Fruit fly (Drosophila melanogaster) whole organism, prepupa: ENCODE measurements around the gene Pex1.

Experiments
- Blimp-1 ChIP-seq: fragments of 200-800 bp; sonication (Bioruptor generic); optimal IDR thresholded peaks from 3 replicates; lab custom pipeline; 2017; ENCODE audit warnings: missing biosample characterization, missing genetic modification characterization, mild to moderate bottlenecking, moderate library complexity, missing genetic modification reagents
- CG10631 ChIP-seq: fragments of 200-800 bp; sonication (Bioruptor generic); optimal IDR thresholded peaks from 2 replicates; lab custom pipeline; 2016; ENCODE audit warnings: missing biosample characterization, missing genetic modification characterization
- CG10669 ChIP-seq: fragments of 200-800 bp; sonication (Bioruptor generic); optimal IDR thresholded peaks from 3 replicates; lab custom pipeline; 2018; ENCODE audit warnings: missing biosample characterization, mild to moderate bottlenecking, missing genetic modification characterization, moderate library complexity
- CG11762 ChIP-seq: fragments of 200-800 bp; sonication (Bioruptor generic); optimal IDR thresholded peaks from 3 replicates; lab custom pipeline; 2016; ENCODE audit warnings: missing biosample characterization, missing genetic modification characterization; ENCODE audit not compliant: insufficient read depth
- CG11902 ChIP-seq: fragments of 200-800 bp; sonication (Bioruptor generic); optimal IDR thresholded peaks from 3 replicates; lab custom pipeline; 2016; ENCODE audit warnings: missing biosample characterization, missing genetic modification characterization
- CG1621 ChIP-seq: fragments of 200-800 bp; sonication (Bioruptor generic); optimal IDR thresholded peaks from 3 replicates; lab custom pipeline; 2018; ENCODE audit warnings: missing biosample characterization, mild to moderate bottlenecking, missing genetic modification characterization
- CG16779 ChIP-seq: fragments of 200-800 bp; sonication (Bioruptor generic); optimal IDR thresholded peaks from 3 replicates; lab custom pipeline; 2017; ENCODE audit warnings: missing biosample characterization, mild to moderate bottlenecking, missing genetic modification characterization
- CG3032 ChIP-seq: fragments of 200-800 bp; optimal IDR thresholded peaks from 2 replicates; lab custom pipeline; 2019; ENCODE audit warnings: missing biosample characterization, mild to moderate bottlenecking, missing genetic modification characterization, moderate library complexity
- CG31627 ChIP-seq: fragments of 200-800 bp; sonication (Bioruptor generic); optimal IDR thresholded peaks from 3 replicates; lab custom pipeline; 2016; ENCODE audit warnings: missing biosample characterization, missing genetic modification characterization
- CG32006 ChIP-seq: fragments of 200-800 bp; sonication (Bioruptor generic); optimal IDR thresholded peaks from 3 replicates; lab custom pipeline; 2017; ENCODE audit warnings: missing biosample characterization, mild to moderate bottlenecking, missing genetic modification characterization
- CG34406 ChIP-seq: fragments of 200-800 bp; sonication (Bioruptor generic); optimal IDR thresholded peaks from 3 replicates; lab custom pipeline; 2016; ENCODE audit warnings: missing biosample characterization, missing genetic modification characterization
- CG4318 ChIP-seq: fragments of 200-800 bp; sonication (Bioruptor generic); optimal IDR thresholded peaks from 3 replicates; lab custom pipeline; 2017; ENCODE audit warnings: missing biosample characterization, mild to moderate bottlenecking, missing genetic modification characterization
- CG6163 ChIP-seq: fragments of 200-800 bp; sonication (Bioruptor generic); IDR thresholded peaks from 3 replicates; pipeline ENCODE4 v1.3.6; 2022; ENCODE audit warnings: missing biosample characterization, missing genetic modification characterization
- CG6276 ChIP-seq: fragments of 200-800 bp; sonication (Bioruptor generic); optimal IDR thresholded peaks from 2 replicates; lab custom pipeline; 2017; ENCODE audit warnings: missing biosample characterization, mild to moderate bottlenecking, missing genetic modification characterization
- CG6808 ChIP-seq: fragments of 200-800 bp; sonication (Bioruptor generic); optimal IDR thresholded peaks from 3 replicates; lab custom pipeline; 2017; ENCODE audit warnings: missing biosample characterization, missing genetic modification characterization, mild to moderate bottlenecking, moderate library complexity, missing genetic modification reagents
- CG6854 ChIP-seq: fragments of 200-800 bp; sonication (Bioruptor generic); optimal IDR thresholded peaks from 2 replicates; lab custom pipeline; 2017; ENCODE audit warnings: missing biosample characterization, mild to moderate bottlenecking, missing genetic modification characterization
- CG8319 ChIP-seq: fragments of 200-800 bp; sonication (Bioruptor generic); optimal IDR thresholded peaks from 3 replicates; lab custom pipeline; 2016; ENCODE audit warnings: missing biosample characterization, missing genetic modification characterization
- CG9139 ChIP-seq: fragments of 200-800 bp; sonication (Bioruptor generic); optimal IDR thresholded peaks from 3 replicates; lab custom pipeline; 2017; ENCODE audit warnings: missing biosample characterization, mild to moderate bottlenecking, missing genetic modification characterization
- Eip75B ChIP-seq: fragments of 200-800 bp; sonication (Bioruptor generic); optimal IDR thresholded peaks from 3 replicates; lab custom pipeline; 2016; ENCODE audit warnings: missing biosample characterization, missing genetic modification characterization
- Eip78C ChIP-seq: fragments of 200-800 bp; sonication (Bioruptor generic); peaks from one replicate; lab custom pipeline; 2016; ENCODE audit warnings: missing biosample characterization, missing genetic modification characterization
- Ets21C ChIP-seq: fragments of 200-800 bp; sonication (Bioruptor generic); optimal IDR thresholded peaks from 3 replicates; lab custom pipeline; 2016; ENCODE audit warnings: missing biosample characterization, missing genetic modification characterization
- Ets96B ChIP-seq: fragments of 200-800 bp; optimal IDR thresholded peaks from 2 replicates; lab custom pipeline; 2019; ENCODE audit warnings: missing biosample characterization, mild to moderate bottlenecking, missing genetic modification characterization, moderate library complexity
- Gug ChIP-seq: fragments of 200-800 bp; sonication (Bioruptor generic); IDR thresholded peaks from 2 replicates; pipeline ENCODE4 v1.3.6; 2022; ENCODE audit warnings: missing biosample characterization, missing genetic modification characterization
- Hr38 ChIP-seq: sonication (Bioruptor generic); optimal IDR thresholded peaks from 2 replicates; lab custom pipeline; 2016; ENCODE audit warnings: missing biosample characterization, missing genetic modification characterization
- Hr39 ChIP-seq: fragments of 200-800 bp; sonication (Bioruptor generic); optimal IDR thresholded peaks from 2 replicates; lab custom pipeline; 2016; ENCODE audit warnings: missing biosample characterization, missing genetic modification characterization
- Hr4 ChIP-seq: fragments of 200-800 bp; sonication (Bioruptor generic); optimal IDR thresholded peaks from 3 replicates; lab custom pipeline; 2016; ENCODE audit warnings: missing biosample characterization, missing genetic modification characterization
- Lpt ChIP-seq: fragments of 200-800 bp; sonication (Bioruptor generic); optimal IDR thresholded peaks from 3 replicates; lab custom pipeline; 2016; ENCODE audit warnings: missing biosample characterization, missing genetic modification characterization
- Met ChIP-seq: fragments of 200-800 bp; sonication (Bioruptor generic); optimal IDR thresholded peaks from 3 replicates; lab custom pipeline; 2016; ENCODE audit warnings: missing biosample characterization, missing genetic modification characterization
- OdsH ChIP-seq: fragments of 200-800 bp; sonication (Bioruptor generic); optimal IDR thresholded peaks from 3 replicates; lab custom pipeline; 2016; ENCODE audit warnings: missing biosample characterization, missing genetic modification characterization
- Smox ChIP-seq: fragments of 200-800 bp; sonication (Bioruptor generic); optimal IDR thresholded peaks from 3 replicates; lab custom pipeline; 2016; ENCODE audit warnings: missing biosample characterization, missing genetic modification characterization
- Sox102F ChIP-seq: fragments of 200-800 bp; sonication (Bioruptor generic); optimal IDR thresholded peaks from 2 replicates; lab custom pipeline; 2016; ENCODE audit warnings: missing biosample characterization, mild to moderate bottlenecking, missing genetic modification characterization
- Sox14 ChIP-seq: fragments of 200-800 bp; sonication (Bioruptor generic); optimal IDR thresholded peaks from 3 replicates; lab custom pipeline; 2016; ENCODE audit warnings: missing biosample characterization, missing genetic modification characterization
- achi ChIP-seq: fragments of 200-800 bp; sonication (Bioruptor generic); optimal IDR thresholded peaks from 3 replicates; lab custom pipeline; 2016; ENCODE audit warnings: missing biosample characterization, missing genetic modification characterization
- acj6 ChIP-seq: fragments of 200-800 bp; sonication (Bioruptor generic); optimal IDR thresholded peaks from 3 replicates; lab custom pipeline; 2016; ENCODE audit warnings: missing biosample characterization, missing genetic modification characterization
- cyc ChIP-seq: fragments of 200-800 bp; sonication (Bioruptor generic); optimal IDR thresholded peaks from 3 replicates; lab custom pipeline; 2016; ENCODE audit warnings: missing biosample characterization, missing genetic modification characterization
- dac ChIP-seq: fragments of 200-800 bp; sonication (Bioruptor generic); optimal IDR thresholded peaks from 2 replicates; lab custom pipeline; 2017; ENCODE audit warnings: missing biosample characterization, mild to moderate bottlenecking, missing genetic modification characterization
- dsx ChIP-seq: fragments of 200-800 bp; optimal IDR thresholded peaks from 3 replicates; lab custom pipeline; 2019; ENCODE audit warnings: missing biosample characterization, mild to moderate bottlenecking, missing genetic modification characterization, moderate library complexity; ENCODE audit not compliant: poor library complexity, severe bottlenecking
- esn ChIP-seq: fragments of 200-800 bp; sonication (Bioruptor generic); optimal IDR thresholded peaks from 2 replicates; lab custom pipeline; 2016; ENCODE audit warnings: missing biosample characterization, mild to moderate bottlenecking, missing genetic modification characterization, moderate library complexity
- fkh ChIP-seq: fragments of 200-800 bp; sonication (Bioruptor generic); optimal IDR thresholded peaks from 3 replicates; lab custom pipeline; 2017; ENCODE audit warnings: missing biosample characterization, mild to moderate bottlenecking, missing genetic modification characterization, moderate library complexity
- lz ChIP-seq: fragments of 200-800 bp; sonication (Bioruptor generic); optimal IDR thresholded peaks from 3 replicates; lab custom pipeline; 2016; ENCODE audit warnings: missing biosample characterization, missing genetic modification characterization
- net ChIP-seq: fragments of 200-800 bp; sonication (Bioruptor generic); optimal IDR thresholded peaks from 3 replicates; lab custom pipeline; 2016; ENCODE audit warnings: missing biosample characterization, missing genetic modification characterization
- pdm3 ChIP-seq: fragments of 200-800 bp; sonication (Bioruptor generic); optimal IDR thresholded peaks from 3 replicates; lab custom pipeline; 2016; ENCODE audit warnings: missing biosample characterization, missing genetic modification characterization
- ss ChIP-seq, 2 experiments: fragments of 200-800 bp; sonication (Bioruptor generic); optimal IDR thresholded peaks; 2 replicates in 1 of 2; 3 replicates in 1 of 2; lab custom pipeline; 2017 to 2018; ENCODE audit warnings: mild to moderate bottlenecking in 2 of 2, missing biosample characterization in 2 of 2, missing genetic modification characterization in 2 of 2, moderate library complexity in 1 of 2
- svp ChIP-seq: fragments of 200-800 bp; sonication (Bioruptor generic); peaks from one replicate; lab custom pipeline; 2016; ENCODE audit warnings: missing biosample characterization, missing genetic modification characterization
- vri ChIP-seq: fragments of 200-800 bp; sonication (Bioruptor generic); optimal IDR thresholded peaks from 3 replicates; lab custom pipeline; 2016; ENCODE audit warnings: missing biosample characterization, mild to moderate bottlenecking, missing genetic modification characterization

Pex1 gene

dm6 chr3L:14028485-14029384 lies 43.0 kb upstream of the Pex1 start, which contains the start of gene Ptip (continued):
- TF ChIP-seq Hr38 (GFP tag; lab: Kevin White, UChicago) (no peak), dsx (GFP tag; lab: Kevin White, UChicago) (no peak)

dm6 chr3L:14031171-14032126 lies 40.2 kb upstream of the Pex1 start, which contains the start of the genes CG6650 and endos:
Gene CG6650 (plus strand): TSS chr3L:14031450.
Gene endos (minus strand): TSS chr3L:14031706.
- peak; percentile 18 for TF ChIP-seq Hr39 (GFP tag; lab: Kevin White, UChicago)
- TF ChIP-seq Gug (GFP tag; lab: Robert Waterston, UW): no peak
- no peak for TF ChIP-seq CG4318 (GFP tag; lab: Kevin White, UChicago)
- peak; percentile 48 for TF ChIP-seq CG32006
- TF ChIP-seq dsx (GFP tag; lab: Kevin White, UChicago): peak; percentile 25
- no peak for TF ChIP-seq pdm3 (GFP tag; lab: Kevin White, UChicago)
- TF ChIP-seq acj6 (GFP tag; lab: Kevin White, UChicago): peak; percentile 25
- TF ChIP-seq Lpt (GFP tag; lab: Kevin White, UChicago): no peak
- TF ChIP-seq Smox: no peak
- peak; percentile 65 for TF ChIP-seq CG16779
- no peak for TF ChIP-seq CG8319 (GFP tag; lab: Kevin White, UChicago)
- peak; percentile 46 for TF ChIP-seq CG10631 (GFP tag; lab: Kevin White, UChicago)
- peak; percentile 39 for TF ChIP-seq OdsH (GFP tag; lab: Kevin White, UChicago)
- TF ChIP-seq Eip75B (GFP tag; lab: Kevin White, UChicago): no peak
- peak; percentile 20 for TF ChIP-seq esn (GFP tag; lab: Kevin White, UChicago)
- peak; percentile 24 for TF ChIP-seq CG1621 (tag; lab: Kevin White, UChicago)
- TF ChIP-seq CG3032 (tag; lab: Kevin White, UChicago): peak; percentile 35
- peak; percentile 11 for TF ChIP-seq Met
- peak; percentile 35 for TF ChIP-seq CG9139 (GFP tag; lab: Kevin White, UChicago)
- peak; percentile 22 for TF ChIP-seq achi (GFP tag; lab: Kevin White, UChicago)
- no peak for TF ChIP-seq Blimp-1 (GFP tag; lab: Kevin White, UChicago)
- peak; percentile 8 for TF ChIP-seq Sox102F
- peak; percentile 74 for TF ChIP-seq Eip78C (GFP tag; lab: Kevin White, UChicago)
- TF ChIP-seq CG6163 (GFP tag; lab: Robert Waterston, UW): peak; percentile 19
- peak; percentile 64 for TF ChIP-seq ss (GFP tag; optimal IDR thresholded peaks at IDR 0.05; lab: Kevin White, UChicago)
- no peak for TF ChIP-seq Ets96B (tag; lab: Kevin White, UChicago)
- peak; percentile 19 for TF ChIP-seq CG10669
- peak; percentile 54 for TF ChIP-seq vri (GFP tag; lab: Kevin White, UChicago)
- TF ChIP-seq svp (GFP tag; lab: Kevin White, UChicago): peak; percentile 74
- no peak for TF ChIP-seq CG6276 (GFP tag; lab: Kevin White, UChicago)
- peak; percentile 63 for TF ChIP-seq CG6808
- TF ChIP-seq net (GFP tag; lab: Kevin White, UChicago): peak; percentile 3
- peak; percentile 4 for TF ChIP-seq dac (GFP tag; lab: Kevin White, UChicago)
- TF ChIP-seq cyc (GFP tag; lab: Kevin White, UChicago): peak; percentile 8
- peak; percentile 81 for TF ChIP-seq fkh (GFP tag; lab: Kevin White, UChicago)
- TF ChIP-seq lz (GFP tag; lab: Kevin White, UChicago): peak; percentile 12
- TF ChIP-seq Sox14 (GFP tag; lab: Kevin White, UChicago): peak; percentile 52
- TF ChIP-seq CG31627 (GFP tag; lab: Kevin White, UChicago): no peak
- no peak for TF ChIP-seq CG11902 (GFP tag; lab: Kevin White, UChicago)
- no peak for TF ChIP-seq Ets21C (GFP tag; lab: Kevin White, UChicago)
- peak; percentile 11 for TF ChIP-seq CG6854 (GFP tag; lab: Kevin White, UChicago)
- TF ChIP-seq CG11762 (GFP tag; lab: Kevin White, UChicago): peak; percentile 17
- peak; percentile 14 for TF ChIP-seq CG34406 (GFP tag; lab: Kevin White, UChicago)
- TF ChIP-seq Hr4: peak; percentile 44
